Worm (Caenorhabditis elegans): ENCODE results near the gene Y116A8A.150.
"Not testable (repeated sequence)": the region's sequence is repeated elsewhere in the genome, so short reads cannot be mapped to it uniquely, and the experiment has no call there.

DNA sequence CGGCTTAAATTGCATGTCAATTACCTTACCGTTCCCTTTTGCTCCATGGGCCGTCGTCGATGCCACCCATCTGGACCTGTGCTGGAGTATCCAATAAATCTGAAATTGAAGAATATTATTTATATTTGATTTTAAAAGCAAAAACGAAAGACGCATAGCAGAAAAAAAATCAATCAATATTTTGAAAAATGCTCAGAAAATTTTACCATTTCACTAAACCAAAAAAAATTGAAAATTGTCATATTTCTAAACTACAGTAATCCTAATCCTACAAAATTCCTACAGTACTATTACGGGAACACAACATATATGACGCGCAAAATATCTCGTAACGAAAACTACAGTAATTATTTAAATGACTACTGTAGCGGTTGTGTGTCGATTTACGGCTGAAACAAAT, at the start of gene Y116A8A.150:
- not testable (repeated sequence) for TF ChIP-seq ceh-39 (tag; optimal IDR thresholded peaks at IDR 0.05); unc-62 (GFP tag; optimal IDR thresholded peaks at IDR 0.05); elt-3 (tag; optimal IDR thresholded peaks at IDR 0.05); ztf-11 (tag; optimal IDR thresholded peaks at IDR 0.05); cnd-1 (tag; optimal IDR thresholded peaks at IDR 0.05); unc-39 (tag; optimal IDR thresholded peaks at IDR 0.05); ceh-83 (GFP tag; optimal IDR thresholded peaks at IDR 0.05); snpc-4 (tag; optimal IDR thresholded peaks at IDR 0.05); ham-2 (GFP tag; optimal IDR thresholded peaks at IDR 0.05); lin-13 (tag; optimal IDR thresholded peaks at IDR 0.05)

Data from whole organism, mixed stage, embryonic.